Worm (Caenorhabditis elegans) whole organism, late embryonic: ENCODE results near the gene jmjd-1.1.

Experiments
- C08G9.2 ChIP-seq: sonication (generic microtip); optimal IDR thresholded peaks from 2 replicates; lab custom pipeline; 2016; ENCODE audit warnings: mild to moderate bottlenecking, missing genetic modification characterization, moderate library complexity, missing compliant biosample characterization
- Y22D7AL.16 ChIP-seq: sonication (generic microtip); optimal IDR thresholded peaks from 2 replicates; lab custom pipeline; 2016; ENCODE audit warnings: missing genetic modification characterization, missing compliant biosample characterization
- ceh-14 ChIP-seq: sonication (generic microtip); optimal IDR thresholded peaks from 2 replicates; lab custom pipeline; 2016; ENCODE audit warnings: missing genotype, missing genetic modification characterization, missing compliant biosample characterization
- ceh-18 ChIP-seq: sonication (generic microtip); optimal IDR thresholded peaks from 2 replicates; lab custom pipeline; 2016; ENCODE audit warnings: missing genetic modification characterization, missing compliant biosample characterization
- ceh-19 ChIP-seq: fragments of 200-800 bp; sonication (Bioruptor generic); optimal IDR thresholded peaks from 2 replicates; lab custom pipeline; 2018; ENCODE audit warnings: mild to moderate bottlenecking, missing genetic modification characterization, missing compliant biosample characterization
- ceh-22 ChIP-seq: sonication (generic microtip); optimal IDR thresholded peaks from 2 replicates; lab custom pipeline; 2017; ENCODE audit warnings: missing biosample characterization, missing genetic modification characterization
- ceh-31 ChIP-seq: sonication (generic microtip); optimal IDR thresholded peaks from 2 replicates; lab custom pipeline; 2016; ENCODE audit warnings: missing genetic modification characterization, missing compliant biosample characterization
- ceh-48 ChIP-seq: sonication (generic microtip); optimal IDR thresholded peaks from 2 replicates; lab custom pipeline; 2016; ENCODE audit warnings: missing genetic modification characterization, inconsistent platforms, missing compliant biosample characterization
- ceh-6 ChIP-seq: fragments of 200-800 bp; sonication (Bioruptor generic); optimal IDR thresholded peaks from 2 replicates; lab custom pipeline; 2018; ENCODE audit warnings: mild to moderate bottlenecking, missing genetic modification characterization, missing compliant biosample characterization
- che-1 ChIP-seq: sonication (generic microtip); optimal IDR thresholded peaks from 2 replicates; lab custom pipeline; 2016; ENCODE audit warnings: mild to moderate bottlenecking, missing genetic modification characterization, missing compliant biosample characterization
- dmd-4 ChIP-seq: sonication (generic microtip); optimal IDR thresholded peaks from 2 replicates; lab custom pipeline; 2016; ENCODE audit warnings: borderline replicate concordance, missing genetic modification characterization, missing compliant biosample characterization
- elt-2 ChIP-seq: sonication (generic microtip); optimal IDR thresholded peaks from 2 replicates; lab custom pipeline; 2016; ENCODE audit warnings: missing genetic modification reagents, missing genetic modification characterization, missing compliant biosample characterization
- elt-4 ChIP-seq: sonication (generic microtip); optimal IDR thresholded peaks from 2 replicates; lab custom pipeline; 2016; ENCODE audit warnings: missing genetic modification characterization, missing compliant biosample characterization
- fax-1 ChIP-seq: sonication (generic microtip); optimal IDR thresholded peaks from 2 replicates; lab custom pipeline; 2016; ENCODE audit warnings: missing genotype, missing genetic modification characterization, missing compliant biosample characterization
- fkh-6 ChIP-seq: sonication (generic microtip); optimal IDR thresholded peaks from 2 replicates; lab custom pipeline; 2016; ENCODE audit warnings: missing genetic modification characterization, missing compliant biosample characterization
- gmeb-2 ChIP-seq: sonication (generic microtip); optimal IDR thresholded peaks from 2 replicates; lab custom pipeline; 2016; ENCODE audit warnings: missing genetic modification characterization, inconsistent platforms, missing compliant biosample characterization
- hlh-30 ChIP-seq: sonication (generic microtip); optimal IDR thresholded peaks from 2 replicates; lab custom pipeline; 2017; ENCODE audit warnings: antibody characterized with exemption, missing genetic modification characterization, missing compliant biosample characterization; ENCODE audit not compliant: insufficient read depth
- hlh-6 ChIP-seq: sonication (generic microtip); optimal IDR thresholded peaks from 2 replicates; lab custom pipeline; 2016; ENCODE audit warnings: missing genotype, missing genetic modification characterization, missing compliant biosample characterization
- hlh-8 ChIP-seq: sonication (generic microtip); optimal IDR thresholded peaks from 2 replicates; lab custom pipeline; 2016; ENCODE audit warnings: missing genotype, missing genetic modification characterization, missing compliant biosample characterization
- lim-6 ChIP-seq: sonication (generic microtip); optimal IDR thresholded peaks from 2 replicates; lab custom pipeline; 2016; ENCODE audit warnings: missing genetic modification characterization, missing compliant biosample characterization
- lin-11 ChIP-seq: fragments of 200-800 bp; sonication (Bioruptor generic); optimal IDR thresholded peaks from 2 replicates; lab custom pipeline; 2018; ENCODE audit warnings: mild to moderate bottlenecking, missing genetic modification characterization, missing compliant biosample characterization
- mec-3 ChIP-seq: sonication (generic microtip); optimal IDR thresholded peaks from 2 replicates; lab custom pipeline; 2016; ENCODE audit warnings: borderline replicate concordance, missing genetic modification characterization, missing compliant biosample characterization
- nfya-1 ChIP-seq: sonication (generic microtip); optimal IDR thresholded peaks from 2 replicates; lab custom pipeline; 2017; ENCODE audit warnings: missing genetic modification characterization, mild to moderate bottlenecking, missing compliant biosample characterization, antibody characterized with exemption, moderate library complexity
- nhr-11 ChIP-seq: fragments of 150-350 bp; optimal IDR thresholded peaks from 2 replicates; lab custom pipeline; 2014; ENCODE audit warnings: missing biosample characterization, missing genetic modification characterization
- odd-2 ChIP-seq: sonication (generic microtip); optimal IDR thresholded peaks from 2 replicates; lab custom pipeline; 2017; ENCODE audit warnings: antibody characterized with exemption, mild to moderate bottlenecking, missing genetic modification characterization, missing compliant biosample characterization
- pag-3 ChIP-seq: sonication (generic microtip); optimal IDR thresholded peaks from 2 replicates; lab custom pipeline; 2016; ENCODE audit warnings: missing compliant biosample characterization, missing genetic modification characterization, borderline replicate concordance
- pha-2 ChIP-seq: sonication (generic microtip); optimal IDR thresholded peaks from 2 replicates; lab custom pipeline; 2017; ENCODE audit warnings: mild to moderate bottlenecking, missing genetic modification characterization, missing compliant biosample characterization
- pha-4 ChIP-seq: fragments of 150-350 bp; optimal IDR thresholded peaks from 2 replicates; lab custom pipeline; 2018; ENCODE audit warnings: missing biosample characterization, missing genetic modification reagents, missing genetic modification characterization
- pqm-1 ChIP-seq: sonication (generic microtip); optimal IDR thresholded peaks from 2 replicates; lab custom pipeline; 2016; ENCODE audit warnings: missing genetic modification characterization, missing compliant biosample characterization
- ref-2 ChIP-seq: sonication (generic microtip); optimal IDR thresholded peaks from 2 replicates; lab custom pipeline; 2016; ENCODE audit warnings: missing genetic modification characterization, missing compliant biosample characterization
- sox-4 ChIP-seq: sonication (generic microtip); optimal IDR thresholded peaks from 2 replicates; lab custom pipeline; 2017; ENCODE audit warnings: mild to moderate bottlenecking, missing genetic modification characterization, inconsistent platforms, missing compliant biosample characterization
- syd-9 ChIP-seq: sonication (generic microtip); optimal IDR thresholded peaks from 2 replicates; lab custom pipeline; 2016; ENCODE audit warnings: mild to moderate bottlenecking, missing genetic modification characterization, moderate library complexity, missing compliant biosample characterization
- tbx-2 ChIP-seq: sonication (generic microtip); optimal IDR thresholded peaks from 2 replicates; lab custom pipeline; 2016; ENCODE audit warnings: missing genetic modification characterization, missing compliant biosample characterization
- tbx-7 ChIP-seq: sonication (generic microtip); optimal IDR thresholded peaks from 2 replicates; lab custom pipeline; 2016; ENCODE audit warnings: missing genotype, missing genetic modification characterization, missing compliant biosample characterization
- ttx-3 ChIP-seq: sonication (generic microtip); optimal IDR thresholded peaks from 2 replicates; lab custom pipeline; 2016; ENCODE audit warnings: missing genetic modification reagents, missing genetic modification characterization, missing compliant biosample characterization
- unc-86 ChIP-seq: sonication (generic microtip); optimal IDR thresholded peaks from 2 replicates; lab custom pipeline; 2016; ENCODE audit warnings: missing genetic modification characterization, missing compliant biosample characterization

The jmjd-1.1 gene

ce11 chrII:11810436-11810835 lies 4.1 kb downstream of the jmjd-1.1 start, which contains the start of gene F43G6.7:
F43G6.7 (plus strand) TSS chrII:11810790.
- TF ChIP-seq ceh-19, result no peak
- TF ChIP-seq pha-2 (tag; lab: Kevin White, UChicago), result no peak
- TF ChIP-seq sox-4 (tag; lab: Kevin White, UChicago), result no peak
- no peak for TF ChIP-seq ceh-14 (tag; lab: Kevin White, UChicago)
- no peak for TF ChIP-seq pag-3 (tag; lab: Kevin White, UChicago)
- TF ChIP-seq fkh-6 (tag; lab: Kevin White, UChicago), result no peak
- TF ChIP-seq pqm-1 (tag; lab: Kevin White, UChicago), result no peak

- TF ChIP-seq ceh-22 (tag; lab: Kevin White, UChicago) (no peak), che-1 (tag; lab: Kevin White, UChicago) (no peak), C08G9.2 (tag; lab: Kevin White, UChicago) (no peak), fkh-6 (tag; lab: Kevin White, UChicago) (no peak), lim-6 (tag; lab: Kevin White, UChicago) (no peak), nhr-11 (tag; lab: Kevin White, UChicago) (no peak), elt-2 (tag; lab: Kevin White, UChicago) (no peak), dmd-4 (tag; lab: Kevin White, UChicago) (no peak), ttx-3 (tag; lab: Kevin White, UChicago) (no peak), lin-11 (tag; lab: Kevin White, UChicago) (no peak)
These were observed 4.9 kb downstream of the jmjd-1.1 start for ce11 chrII:11811241-11811640.

ce11 chrII:11813895-11814369 lies 7.6 kb downstream of the jmjd-1.1 start, which contains the start of gene F43G6.8:
F43G6.8 (minus strand) TSS chrII:11814092.
- TF ChIP-seq ceh-31 (tag; lab: Kevin White, UChicago), result peak; percentile 28
- peak; percentile 21 for TF ChIP-seq nfya-1 (tag; lab: Kevin White, UChicago)
- no peak for TF ChIP-seq odd-2 (tag; lab: Kevin White, UChicago)
- TF ChIP-seq hlh-8 (tag; lab: Kevin White, UChicago), result no peak
- no peak for TF ChIP-seq pqm-1 (tag; lab: Kevin White, UChicago)
- TF ChIP-seq ceh-18, result peak; percentile 14
- peak; percentile 84 for TF ChIP-seq hlh-30 (tag; lab: Kevin White, UChicago)
- no peak for TF ChIP-seq gmeb-2 (tag; lab: Kevin White, UChicago)
- TF ChIP-seq elt-4 (tag; lab: Kevin White, UChicago), result no peak
- peak; percentile 20 for TF ChIP-seq ref-2
- peak; percentile 26 for TF ChIP-seq tbx-2 (tag; lab: Kevin White, UChicago)
- TF ChIP-seq pha-4 (tag; lab: Kevin White, UChicago), result no peak

ce11 chrII:11816014-11816413 lies 9.7 kb downstream of the jmjd-1.1 start:
- TF ChIP-seq ceh-31 (tag; lab: Kevin White, UChicago) (no peak), elt-4 (tag; lab: Kevin White, UChicago) (no peak), ceh-48 (tag; lab: Kevin White, UChicago) (no peak), pha-2 (tag; lab: Kevin White, UChicago) (no peak), fax-1 (tag; lab: Kevin White, UChicago) (no peak), ceh-22 (tag; lab: Kevin White, UChicago) (no peak), unc-86 (tag; lab: Kevin White, UChicago) (no peak), syd-9 (tag; lab: Kevin White, UChicago) (no peak), fkh-6 (tag; lab: Kevin White, UChicago) (no peak), tbx-7 (no peak), mec-3 (tag; lab: Kevin White, UChicago) (no peak), elt-2 (tag; lab: Kevin White, UChicago) (no peak), Y22D7AL.16 (no peak), hlh-30 (tag; lab: Kevin White, UChicago) (no peak), ceh-6 (GFP tag; lab: Kevin White, UChicago) (no peak), hlh-6 (tag; lab: Kevin White, UChicago) (no peak), odd-2 (tag; lab: Kevin White, UChicago) (no peak), C08G9.2 (tag; lab: Kevin White, UChicago) (no peak)
